Worm (Caenorhabditis elegans) whole organism, dauer: Measurements from ENCODE around the gene F56B3.9.

Experiments used
- unc-62 ChIP-seq: sonication (generic microtip); optimal IDR thresholded peaks from 2 replicates; lab custom pipeline; 2017; ENCODE audit warnings: missing biosample characterization, missing genetic modification reagents, missing genetic modification characterization

F56B3.9 gene

DNA sequence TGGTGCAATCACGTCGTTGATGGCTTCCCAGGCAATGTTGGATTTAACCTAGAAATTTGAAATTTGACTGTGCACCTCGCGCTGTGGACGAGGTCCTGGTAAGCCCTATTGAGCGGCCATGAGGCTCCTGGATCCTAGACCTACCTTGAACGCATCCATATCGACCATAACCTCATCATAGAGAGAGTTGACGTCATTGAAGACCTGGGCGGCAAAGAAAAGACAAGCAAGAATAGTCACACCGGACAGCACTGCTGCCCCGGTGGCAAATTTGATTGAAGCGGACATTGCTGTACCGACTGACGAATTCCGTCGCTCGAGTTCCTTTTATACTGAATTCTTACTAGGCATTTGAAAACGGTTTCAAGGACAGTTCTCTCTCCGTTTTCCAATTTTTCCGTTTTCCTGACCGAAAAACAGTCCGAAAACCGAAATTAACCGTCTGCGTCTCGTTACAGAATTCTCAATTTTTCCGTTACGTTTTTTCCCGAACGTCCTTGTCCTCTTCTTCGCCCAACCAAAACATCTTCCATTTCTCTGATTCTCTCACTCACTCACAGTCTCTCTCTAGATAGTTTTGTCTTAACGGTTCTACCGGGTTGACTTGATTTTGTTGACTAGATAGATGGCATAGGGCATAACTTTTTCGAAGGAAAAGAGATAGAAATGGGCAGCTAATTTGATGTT lies 7.6 kb upstream of the F56B3.9 start, which contains the start of gene col-103:
col-103 (minus strand) TSS at position 302 of the 687 bp plus-strand sequence.
- no peak for TF ChIP-seq unc-62

DNA sequence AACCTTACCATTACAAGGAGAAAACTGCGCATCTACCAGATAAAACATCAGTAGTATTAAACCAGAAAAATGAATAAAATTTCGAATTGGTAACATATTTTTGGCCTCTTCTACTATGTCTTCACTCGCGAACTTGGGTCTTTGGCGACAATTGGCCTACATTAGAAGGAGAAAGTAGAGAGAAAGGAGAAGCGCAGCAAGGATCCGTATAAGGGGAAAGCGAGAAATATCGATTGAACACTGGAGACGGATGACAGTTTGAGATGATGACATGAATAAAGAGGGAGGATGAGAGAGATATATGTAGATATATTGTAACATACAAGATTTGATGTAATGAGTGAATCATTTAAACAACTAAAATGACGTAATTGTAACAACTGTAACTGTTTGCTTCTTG lies 2.8 kb upstream of the F56B3.9 start, which contains the start of gene F56B3.2:
F56B3.2 (minus strand) TSS at position 273 of the 400 bp plus-strand sequence.
- TF ChIP-seq unc-62 = no peak

DNA sequence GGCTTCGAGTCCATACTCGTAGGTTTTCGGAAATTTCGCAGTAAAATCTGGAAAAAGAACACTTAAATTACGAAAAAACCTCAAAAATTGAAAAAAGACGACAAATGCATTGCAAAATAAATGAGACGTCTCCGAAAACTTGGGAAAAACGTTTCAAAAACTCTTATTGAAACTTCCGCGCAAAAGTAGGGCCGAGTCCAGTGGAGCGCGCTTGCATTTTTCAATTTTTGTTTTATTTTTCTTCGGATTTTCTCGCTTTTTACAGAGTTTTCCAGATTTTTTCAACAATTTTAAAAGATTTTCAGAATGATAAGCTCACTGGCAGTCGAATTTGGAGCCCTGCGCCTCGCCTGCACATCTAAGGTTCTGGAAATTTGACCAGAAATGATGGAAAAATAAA lies 1.8 kb downstream of the F56B3.9 start, which contains the start of gene mrpl-2:
mrpl-2 (plus strand) TSS at position 307 of the 400 bp plus-strand sequence.
- TF ChIP-seq unc-62 = no peak

DNA sequence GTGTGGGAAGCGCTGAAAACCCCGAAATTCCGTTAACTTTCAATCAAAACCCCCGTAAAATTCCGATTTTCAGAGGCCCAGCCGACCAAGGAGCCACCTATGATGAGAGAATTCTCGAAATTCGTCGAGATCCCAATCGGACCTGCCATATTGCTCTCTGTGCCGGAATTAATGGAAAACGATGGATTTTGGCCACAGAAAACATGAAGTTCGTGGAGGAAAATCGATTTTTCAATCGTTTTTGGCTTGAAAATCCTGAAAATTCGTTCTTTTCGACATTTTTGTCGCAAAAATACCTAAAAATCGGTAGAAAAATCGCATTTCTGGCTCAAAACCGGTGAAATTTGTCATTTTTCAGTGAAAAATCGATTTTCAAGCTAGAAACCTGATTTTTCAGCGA lies 2.4 kb downstream of the F56B3.9 start:
- no peak for TF ChIP-seq unc-62

DNA sequence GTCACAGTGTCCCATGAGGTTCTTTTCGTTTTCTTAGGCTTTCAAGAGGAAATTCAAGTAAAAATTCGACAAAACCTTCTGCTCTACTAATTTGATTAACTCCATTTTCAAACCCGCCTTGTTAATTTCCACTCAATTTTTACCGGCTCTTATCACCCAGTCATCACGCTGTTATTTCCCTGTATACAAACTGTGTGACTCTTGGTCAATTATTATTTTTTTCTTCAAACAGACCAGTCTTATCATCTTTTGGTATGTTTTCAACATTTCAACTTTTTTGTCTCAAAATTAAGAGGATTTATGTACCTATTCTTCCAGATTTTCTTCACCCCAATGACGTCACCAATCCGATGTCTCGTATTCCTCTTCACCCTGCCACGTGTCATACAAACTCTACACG lies 7.3 kb downstream of the F56B3.9 start, which contains the start of gene ugt-52:
ugt-52 (plus strand) TSS at position 301 of the 400 bp plus-strand sequence.
- no peak for TF ChIP-seq unc-62

DNA sequence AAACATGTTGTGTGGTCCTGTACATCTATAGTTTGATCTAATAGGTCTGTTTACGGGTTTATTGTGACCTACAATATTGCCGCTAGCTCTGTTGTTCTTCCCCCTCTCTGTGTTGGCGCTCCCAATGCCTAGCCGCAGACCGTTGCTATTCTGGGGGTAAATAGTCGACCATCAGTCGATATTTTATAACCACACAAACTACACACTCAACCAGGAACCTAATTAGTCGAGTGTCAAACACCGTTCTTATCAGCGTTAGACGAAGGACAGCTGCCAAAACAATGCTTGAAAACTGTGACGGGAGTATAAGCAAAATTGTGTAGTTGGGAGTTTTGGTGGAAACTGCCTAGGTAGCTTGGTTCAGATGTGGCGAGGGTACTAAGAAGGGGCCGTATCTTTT lies 11.2 kb downstream of the F56B3.9 start:
- no peak for TF ChIP-seq unc-62

DNA sequence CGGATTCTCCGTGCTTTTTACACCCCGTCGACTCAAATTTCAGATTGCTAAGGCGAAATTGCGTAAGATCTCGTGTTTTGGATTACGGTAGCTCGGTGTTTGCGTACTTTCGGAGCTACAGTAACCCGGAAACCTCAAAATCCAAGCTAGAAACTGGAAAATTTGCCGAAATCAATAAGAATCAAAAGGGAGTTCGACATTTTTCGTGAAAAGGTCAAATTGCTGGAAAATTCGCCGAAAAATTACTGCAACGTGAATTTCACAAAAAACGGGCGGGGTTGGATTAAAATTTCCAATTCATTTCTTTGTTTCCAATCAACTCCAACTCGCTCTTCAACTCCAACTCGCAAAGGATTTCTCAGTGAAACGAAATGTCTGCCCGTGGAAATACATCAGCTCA lies 16.6 kb downstream of the F56B3.9 start, which contains the start of gene F56B3.6:
F56B3.6 (plus strand) TSS at position 301 of the 400 bp plus-strand sequence.
- no peak for TF ChIP-seq unc-62

DNA sequence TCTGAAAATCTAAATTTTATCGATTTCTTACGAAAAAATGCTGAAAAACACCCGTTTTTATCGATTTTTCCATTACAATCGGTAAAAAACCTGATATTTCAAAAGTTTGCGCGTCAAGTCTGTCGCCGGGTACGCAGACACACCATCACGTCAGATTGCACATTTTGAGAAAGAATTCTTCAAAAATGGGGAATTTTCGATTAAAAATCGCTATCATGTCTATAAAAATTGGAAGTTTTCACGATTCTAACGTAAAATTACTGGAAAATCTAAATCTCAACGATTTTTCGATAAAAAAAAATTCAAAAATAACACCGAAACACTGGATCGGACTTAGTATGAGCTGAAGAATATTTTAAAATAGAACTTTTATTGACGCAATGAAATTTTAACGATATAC lies 23.1 kb downstream of the F56B3.9 start, which contains the start of gene F56B3.4:
F56B3.4 (minus strand) TSS at position 1 of the 400 bp plus-strand sequence.
- TF ChIP-seq unc-62 = no peak

DNA sequence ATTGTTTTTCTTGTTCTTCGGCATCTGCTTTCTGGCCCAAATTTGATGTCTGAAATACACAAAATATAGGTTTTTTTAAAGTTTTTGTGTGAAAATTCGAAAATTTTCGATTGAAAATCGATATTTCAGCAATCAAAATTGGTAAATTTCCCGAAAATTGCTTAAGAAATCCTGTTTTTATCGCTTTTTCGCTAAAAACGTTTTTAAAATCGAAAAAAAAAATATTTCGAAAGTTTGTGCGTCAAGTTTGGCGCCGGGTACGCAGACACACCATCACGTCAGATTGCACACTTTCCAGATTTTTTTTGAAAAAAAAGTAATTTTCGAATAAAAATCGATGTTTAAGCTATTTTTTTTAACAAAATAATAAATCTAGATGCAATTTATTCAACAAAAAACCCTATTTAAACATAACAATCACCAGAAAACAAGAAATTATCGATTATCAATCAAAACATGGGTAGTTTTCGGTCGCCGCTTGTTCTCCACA lies 24.3 kb downstream of the F56B3.9 start, which contains the start of gene skr-18:
skr-18 (minus strand) TSS at position 51 of the 490 bp plus-strand sequence.
- no peak for TF ChIP-seq unc-62

DNA sequence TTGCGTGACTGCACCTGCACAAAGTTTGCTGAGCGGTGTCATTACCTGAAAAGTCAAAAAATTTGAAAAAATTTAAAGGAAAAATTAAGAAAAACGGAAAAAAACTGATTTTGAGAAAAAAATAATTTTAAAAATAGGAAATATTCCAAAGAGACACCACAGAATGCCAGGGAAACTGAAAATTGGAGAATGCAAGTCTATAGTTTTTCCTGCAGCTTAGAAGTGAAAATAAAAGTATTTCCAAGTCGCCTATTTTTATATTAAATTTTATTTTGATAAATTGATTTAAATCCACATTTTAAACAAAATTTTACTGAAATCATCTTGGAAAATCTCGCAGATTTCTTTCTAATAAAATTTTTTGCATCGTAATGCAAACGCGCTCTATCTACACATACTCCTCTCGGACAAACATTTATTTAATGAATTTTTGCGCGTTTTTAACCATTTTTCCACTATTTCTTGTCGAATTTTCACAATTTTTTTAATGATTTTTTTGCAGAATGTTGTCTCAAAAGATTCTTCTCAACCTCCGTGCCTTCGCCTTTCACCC lies 25.4 kb downstream of the F56B3.9 start, which contains the start of the genes F56B3.11 and ech-5:
F56B3.11 (minus strand) TSS at position 51 of the 553 bp plus-strand sequence.
ech-5 (plus strand) TSS at position 503 of the 553 bp plus-strand sequence.
- no peak for TF ChIP-seq unc-62

DNA sequence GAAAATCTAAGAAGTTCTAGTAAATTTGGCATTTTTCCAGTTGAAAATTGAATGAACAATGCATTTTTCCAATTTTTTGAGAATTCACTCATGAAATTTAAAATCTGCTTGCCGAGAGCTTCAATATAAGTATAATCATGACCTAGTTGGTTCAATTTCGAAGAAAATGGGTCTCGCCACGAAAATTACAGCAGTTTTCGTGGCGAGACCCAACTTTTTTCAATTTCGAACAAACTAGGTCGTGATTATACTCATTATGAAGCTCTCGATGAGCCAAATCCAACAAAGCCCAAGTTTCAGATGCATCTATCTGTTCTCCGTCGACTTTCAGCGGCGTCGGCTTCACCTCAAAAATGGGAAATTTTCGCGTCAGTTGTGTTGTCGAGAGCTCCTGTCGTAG lies 29.4 kb downstream of the F56B3.9 start, which contains the start of gene mrpl-46:
mrpl-46 (plus strand) TSS at position 301 of the 400 bp plus-strand sequence.
- no peak for TF ChIP-seq unc-62

DNA sequence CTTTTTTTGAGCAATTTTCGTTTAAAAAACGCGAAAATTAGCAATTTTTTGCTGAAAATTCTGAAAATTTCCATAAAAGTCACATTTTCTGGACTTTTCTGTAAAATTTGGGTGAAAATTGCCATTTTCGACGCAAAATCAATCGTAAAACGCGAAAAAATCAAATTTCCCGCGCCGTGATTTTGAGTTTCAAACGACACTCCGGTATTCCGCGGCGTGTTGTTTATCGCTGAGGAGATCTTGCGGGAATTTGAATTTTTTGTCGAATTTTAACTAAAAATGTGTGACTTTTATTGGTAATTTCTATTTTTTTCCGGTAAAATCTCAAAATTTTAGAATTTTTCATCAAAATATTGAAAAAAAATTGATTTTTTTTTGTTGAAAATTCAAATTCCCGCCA lies 30.0 kb downstream of the F56B3.9 start:
- no peak for TF ChIP-seq unc-62

DNA sequence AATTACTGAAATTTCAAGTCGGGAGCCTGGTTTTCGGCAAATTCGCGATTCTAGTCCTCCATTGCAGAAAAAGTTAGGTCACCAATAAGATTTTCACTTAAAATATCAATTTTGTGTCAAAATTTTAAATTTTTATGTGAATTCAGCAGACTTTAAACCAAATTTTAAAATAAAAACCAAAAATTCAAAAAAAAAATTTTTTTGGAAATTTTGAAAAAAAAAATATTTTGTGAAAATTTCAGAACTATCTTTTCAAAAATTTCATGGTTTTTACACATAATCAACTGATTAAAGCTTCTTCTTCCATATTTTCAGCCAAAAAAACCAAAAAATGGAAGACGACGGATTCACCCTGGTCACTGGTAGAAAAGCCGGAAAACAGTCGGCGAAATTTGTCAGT lies 33.6 kb downstream of the F56B3.9 start, which contains the start of gene Y55F3BL.4:
Y55F3BL.4 (plus strand) TSS at position 301 of the 400 bp plus-strand sequence.
- TF ChIP-seq unc-62 = no peak

DNA sequence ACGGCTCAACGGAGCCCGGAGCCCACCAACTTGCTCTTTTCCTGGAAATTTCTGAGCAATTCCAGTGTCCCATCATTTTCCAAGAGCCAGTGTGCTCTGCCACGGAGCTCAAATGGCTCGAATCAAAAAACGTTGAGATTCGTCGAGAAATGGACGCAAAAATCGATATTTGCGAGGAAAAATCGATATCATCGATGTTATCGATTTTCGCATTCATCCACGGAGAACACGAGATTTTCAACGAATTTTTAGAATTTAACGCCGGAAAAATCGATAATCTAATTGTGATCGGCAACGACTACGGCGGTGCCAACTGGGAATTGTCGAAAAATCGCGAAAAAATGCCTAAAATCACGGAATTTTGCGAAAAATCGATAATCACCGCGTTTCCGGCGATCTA lies 34.5 kb downstream of the F56B3.9 start:
- TF ChIP-seq unc-62 = no peak

DNA sequence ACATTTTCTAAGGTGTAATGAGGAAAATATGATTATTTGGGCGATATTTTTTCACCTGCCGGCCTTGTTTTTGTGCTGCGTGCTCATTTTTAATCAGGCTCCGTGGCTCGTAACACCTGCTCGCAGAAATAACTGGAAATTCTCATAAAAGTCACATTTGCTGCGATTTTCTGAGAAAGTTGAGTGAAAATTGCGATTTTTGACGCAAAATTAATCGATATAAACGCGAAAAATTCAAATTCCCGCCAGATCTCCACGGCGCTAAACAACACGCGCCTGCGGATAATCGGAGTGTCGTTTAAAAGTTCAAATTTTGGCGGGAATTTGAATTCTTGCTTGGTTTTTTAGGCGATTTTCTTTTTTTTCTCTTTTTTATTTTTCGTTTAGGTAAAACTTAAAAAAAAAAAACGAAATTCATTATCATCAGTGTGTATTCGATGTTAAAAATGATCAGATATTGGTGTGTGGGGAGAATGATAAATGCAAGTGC lies 35.9 kb downstream of the F56B3.9 start, which contains the start of gene Y55F3BL.6:
Y55F3BL.6 (minus strand) TSS at position 51 of the 490 bp plus-strand sequence.
- no peak for TF ChIP-seq unc-62

DNA sequence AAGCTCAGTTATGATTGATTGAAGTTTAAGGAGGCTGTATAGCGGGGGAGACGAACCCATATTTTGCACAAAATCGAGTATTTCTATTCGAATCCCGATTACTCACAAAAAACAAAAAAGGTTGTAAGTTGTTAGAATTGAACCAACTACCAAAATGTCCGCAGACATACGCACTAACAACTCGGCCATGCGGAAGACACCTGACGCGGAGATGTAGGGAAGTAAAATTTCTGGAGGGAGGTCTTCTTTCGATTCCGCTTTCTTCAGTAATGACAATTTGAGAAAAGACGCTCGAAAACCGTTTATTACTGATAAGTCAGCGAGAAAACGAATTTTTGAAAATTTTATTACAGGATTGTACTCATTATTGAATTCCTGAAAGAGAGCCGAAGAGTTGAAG lies 46.7 kb downstream of the F56B3.9 start:
- no peak for TF ChIP-seq unc-62
